Worm (Caenorhabditis elegans): ENCODE measurements around the gene ceh-91.

Gene ceh-91

DNA sequence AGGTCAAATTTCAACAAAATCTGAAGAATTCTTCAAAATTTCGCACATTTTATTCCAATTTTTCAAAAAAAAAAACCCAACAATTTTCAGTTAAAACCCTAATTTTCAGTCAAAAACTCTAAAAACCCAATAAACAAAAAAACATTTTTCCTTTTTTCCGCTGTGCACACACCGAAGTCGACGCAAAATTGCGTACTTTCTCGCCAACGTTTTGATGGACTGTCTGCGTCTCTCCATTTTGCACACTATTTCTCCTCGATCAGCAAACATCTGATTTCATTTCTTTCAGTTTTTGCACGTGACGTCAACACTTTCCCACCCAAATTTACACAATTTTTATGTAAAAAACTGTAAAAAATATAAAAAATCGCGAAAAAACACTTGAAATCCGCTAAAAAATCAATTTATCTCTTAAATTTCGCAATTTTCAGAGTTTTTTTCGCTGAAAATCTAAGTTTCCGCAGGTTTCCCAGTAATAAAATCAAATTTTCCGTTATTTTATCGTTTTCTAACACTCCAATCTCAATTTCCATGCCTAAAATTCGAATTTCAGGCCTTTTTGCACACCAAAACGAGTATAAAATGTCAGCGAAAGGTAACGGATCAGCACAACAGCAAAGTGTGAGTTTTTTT is 40.8 kb downstream of the ceh-91 start, which contains the start of gene crh-1 (continued):
- no peak for TF ChIP-seq athp-1 (tag; optimal IDR thresholded peaks at IDR 0.05)
- TF ChIP-seq F52B5.7 (tag; optimal IDR thresholded peaks at IDR 0.05), result no peak
- no peak for TF ChIP-seq lin-26 (GFP tag; IDR thresholded peaks at IDR 0.05)
- no peak for TF ChIP-seq F57C9.4 (tag; optimal IDR thresholded peaks at IDR 0.05)
- no peak for TF ChIP-seq dpl-1 (GFP tag; optimal IDR thresholded peaks at IDR 0.05)
- no peak for TF ChIP-seq hlh-12 (tag; optimal IDR thresholded peaks at IDR 0.05)
- TF ChIP-seq Y95B8A.8 (GFP tag; IDR thresholded peaks at IDR 0.05), result no peak
- no peak for TF ChIP-seq cebp-2 (GFP tag; IDR thresholded peaks at IDR 0.05)
- peak in 1 of 3 experiments; percentile 4 for TF ChIP-seq lin-35 (GFP tag; optimal IDR thresholded peaks at IDR 0.05)
- peak; percentile 56 for TF ChIP-seq snpc-1.3 (tag; optimal IDR thresholded peaks at IDR 0.05; ENCODE audit: insufficient read depth)
- TF ChIP-seq F10E7.11 (tag; optimal IDR thresholded peaks at IDR 0.05), result no peak
- peak; percentile 42 for TF ChIP-seq xnd-1 (tag; optimal IDR thresholded peaks at IDR 0.05)
- TF ChIP-seq bed-1 (GFP tag; IDR thresholded peaks at IDR 0.05), result no peak
- peak; percentile 70 for TF ChIP-seq lin-54 (GFP tag; optimal IDR thresholded peaks at IDR 0.05)
- TF ChIP-seq ztf-26 (tag; optimal IDR thresholded peaks at IDR 0.05), result peak; percentile 52
- TF ChIP-seq F22D6.2 (tag; optimal IDR thresholded peaks at IDR 0.05), result no peak
- TF ChIP-seq rec-8 (tag; optimal IDR thresholded peaks at IDR 0.05), result no peak
- no peak for TF ChIP-seq nhr-90 (tag; optimal IDR thresholded peaks at IDR 0.05)
- no peak for TF ChIP-seq nfya-1 (tag; optimal IDR thresholded peaks at IDR 0.05; ENCODE audit: borderline replicate concordance, insufficient read depth)
- TF ChIP-seq B0019.2 (GFP tag; conservative IDR thresholded peaks at IDR 0.05), result no peak
- TF ChIP-seq F37B4.10 (GFP tag; IDR thresholded peaks at IDR 0.05), result no peak
- TF ChIP-seq rpc-1 (optimal IDR thresholded peaks at IDR 0.05), result no peak
- TF ChIP-seq rpc-1 (tag; optimal IDR thresholded peaks at IDR 0.05), result no peak
- TF ChIP-seq hlh-26 (GFP tag; conservative IDR thresholded peaks at IDR 0.05), result no peak
- no peak for TF ChIP-seq attf-3 (GFP tag; conservative IDR thresholded peaks at IDR 0.05)
- TF ChIP-seq hmg-20 (GFP tag; IDR thresholded peaks at IDR 0.05), result 0 out of 2 replicates have a peak, but pooled peaks have one; percentile 49
- TF ChIP-seq F49E8.2 (tag; optimal IDR thresholded peaks at IDR 0.05; ENCODE audit: insufficient read depth), result no peak
- TF ChIP-seq lsy-27 (tag; optimal IDR thresholded peaks at IDR 0.05; ENCODE audit: borderline replicate concordance, insufficient read depth), result no peak
- TF ChIP-seq Y56A3A.18 (GFP tag; IDR thresholded peaks at IDR 0.05), result peak; percentile 13; the same call in 1 of the 2 replicates
- no peak for TF ChIP-seq fkh-3 (tag; optimal IDR thresholded peaks at IDR 0.05)
- TF ChIP-seq let-607 (tag; optimal IDR thresholded peaks at IDR 0.05), result peak in 1 of 2 experiments; percentile 17
- TF ChIP-seq F57A8.1 (GFP tag; optimal IDR thresholded peaks at IDR 0.05), result no peak
- peak; percentile 42 for TF ChIP-seq nhr-80 (tag; optimal IDR thresholded peaks at IDR 0.05)
- TF ChIP-seq tlf-1 (GFP tag; optimal IDR thresholded peaks at IDR 0.05), result peak; percentile 30
- TF ChIP-seq ama-1 (optimal IDR thresholded peaks at IDR 0.05), result no peak
- TF ChIP-seq ama-1 (GFP tag; optimal IDR thresholded peaks at IDR 0.05), result no peak
- no peak for TF ChIP-seq lir-1 (GFP tag; conservative IDR thresholded peaks at IDR 0.05)
- TF ChIP-seq mcd-1 (GFP tag; IDR thresholded peaks at IDR 0.05), result peak; percentile 75
- no peak for TF ChIP-seq nfya-2 (GFP tag; IDR thresholded peaks at IDR 0.05)
- peak; percentile 71; the same call in 1 of the 2 replicates for TF ChIP-seq pbrm-1 (GFP tag; IDR thresholded peaks at IDR 0.05)
- no peak for TF ChIP-seq ztf-25 (GFP tag; IDR thresholded peaks at IDR 0.05)
- peak; percentile 3 for TF ChIP-seq snpc-3.4 (tag; optimal IDR thresholded peaks at IDR 0.05)
- TF ChIP-seq zim-3 (tag; optimal IDR thresholded peaks at IDR 0.05), result no peak
- TF ChIP-seq hmg-1.2 (GFP tag; IDR thresholded peaks at IDR 0.05), result peak; percentile 99
- TF ChIP-seq attf-6 (GFP tag; IDR thresholded peaks at IDR 0.05), result no peak
- TF ChIP-seq somi-1 (GFP tag; optimal IDR thresholded peaks at IDR 0.05), result no peak
- no peak for TF ChIP-seq aptf-2 (GFP tag; conservative IDR thresholded peaks at IDR 0.05)
- 0 out of 2 replicates have a peak, but pooled peaks have one; percentile 29 for TF ChIP-seq madf-8 (GFP tag; conservative IDR thresholded peaks at IDR 0.05)
